Worm (Caenorhabditis elegans): ENCODE results near the gene Y67A10A.7.

ce11 chrIV:14387766-14388553, 14.0 kb downstream of the Y67A10A.7 start:
- TF ChIP-seq unc-39 (tag; optimal IDR thresholded peaks at IDR 0.05), result no peak
- TF ChIP-seq lin-15B (tag; optimal IDR thresholded peaks at IDR 0.05), result no peak
- no peak for TF ChIP-seq mdl-1 (tag; optimal IDR thresholded peaks at IDR 0.05)
- no peak for TF ChIP-seq ces-1 (GFP tag; optimal IDR thresholded peaks at IDR 0.05)
- TF ChIP-seq lin-39 (tag; optimal IDR thresholded peaks at IDR 0.05), result no peak
- 0 out of 2 replicates have a peak, but pooled peaks have one; percentile 26 for TF ChIP-seq pha-4 (GFP tag; IDR thresholded peaks at IDR 0.05)
- TF ChIP-seq pha-4 (tag; optimal IDR thresholded peaks at IDR 0.05), result no peak

Measured in whole organism, L4 larva.